Fruit fly (Drosophila melanogaster): ENCODE measurements around the gene CG11555.

Gene CG11555

dm6 chr2L:283071-283482, 9.4 kb downstream of the CG11555 start, which contains the start of gene CG11601 (continued):
- no peak for TF ChIP-seq CG1529 (GFP tag; optimal IDR thresholded peaks at IDR 0.05)
- no peak for TF ChIP-seq h (optimal IDR thresholded peaks at IDR 0.05)
- TF ChIP-seq CG10654 (GFP tag; optimal IDR thresholded peaks at IDR 0.05), result no peak
- TF ChIP-seq NC2α (GFP tag; optimal IDR thresholded peaks at IDR 0.05), result no peak
- no peak for TF ChIP-seq gcm (GFP tag; optimal IDR thresholded peaks at IDR 0.05)
- peak; percentile 98 for TF ChIP-seq CG18764 (GFP tag; optimal IDR thresholded peaks at IDR 0.05)
- no peak for TF ChIP-seq CG15696 (tag; optimal IDR thresholded peaks at IDR 0.05)
- TF ChIP-seq CG7556 (GFP tag; optimal IDR thresholded peaks at IDR 0.05), result no peak
- no peak for TF ChIP-seq CG43689 (GFP tag; IDR thresholded peaks at IDR 0.05)
- TF ChIP-seq ERR (GFP tag; optimal IDR thresholded peaks at IDR 0.05), result no peak
- no peak for TF ChIP-seq Hey (tag; optimal IDR thresholded peaks at IDR 0.05)
- no peak for TF ChIP-seq CG31441 (GFP tag; IDR thresholded peaks at IDR 0.05)
- TF ChIP-seq CG13624 (GFP tag; optimal IDR thresholded peaks at IDR 0.05), result peak; percentile 34
- no peak for TF ChIP-seq BtbVII (GFP tag; optimal IDR thresholded peaks at IDR 0.05)
- TF ChIP-seq Dll (GFP tag; IDR thresholded peaks at IDR 0.05; ENCODE audit: partially characterized antibody), result no peak
- no peak for TF ChIP-seq HmgD (GFP tag; optimal IDR thresholded peaks at IDR 0.05)
- TF ChIP-seq Gsc (GFP tag; IDR thresholded peaks at IDR 0.05), result no peak
- peak; percentile 21; the same call in 1 of the 4 replicates for TF ChIP-seq Gug (GFP tag; IDR thresholded peaks at IDR 0.05)
- no peak for TF ChIP-seq CG6175 (GFP tag; IDR thresholded peaks at IDR 0.05)
- TF ChIP-seq CG17385 (GFP tag; optimal IDR thresholded peaks at IDR 0.05), result no peak
- TF ChIP-seq salm (tag; optimal IDR thresholded peaks at IDR 0.05), result no peak
- TF ChIP-seq CG14667 (GFP tag; IDR thresholded peaks at IDR 0.05), result no peak
- peak; percentile 59 for TF ChIP-seq CG30403 (GFP tag; optimal IDR thresholded peaks at IDR 0.05)
- TF ChIP-seq Ets97D (GFP tag; optimal IDR thresholded peaks at IDR 0.05), result peak; percentile 53
- TF ChIP-seq Usf (GFP tag; optimal IDR thresholded peaks at IDR 0.05), result no peak
- no peak for TF ChIP-seq CG2875 (GFP tag; optimal IDR thresholded peaks at IDR 0.05)
- no peak for TF ChIP-seq CG4328 (GFP tag; optimal IDR thresholded peaks at IDR 0.05)
- TF ChIP-seq CG17361 (GFP tag; IDR thresholded peaks at IDR 0.05), result peak; percentile 59; the same call in 1 of the 3 replicates
- no peak for TF ChIP-seq CG3838 (GFP tag; optimal IDR thresholded peaks at IDR 0.05)
- TF ChIP-seq Bteb2 (GFP tag; optimal IDR thresholded peaks at IDR 0.05), result peak; percentile 14
- TF ChIP-seq fru (optimal IDR thresholded peaks at IDR 0.05), result no peak
- peak; percentile 40 for TF ChIP-seq CG6689 (GFP tag; IDR thresholded peaks at IDR 0.05)
- TF ChIP-seq CG7372 (GFP tag; IDR thresholded peaks at IDR 0.05), result no peak
- TF ChIP-seq ind (GFP tag; optimal IDR thresholded peaks at IDR 0.05), result peak; percentile 18
- TF ChIP-seq da (GFP tag; optimal IDR thresholded peaks at IDR 0.05), result no peak
- peak; percentile 30 for TF ChIP-seq MESR4 (GFP tag; optimal IDR thresholded peaks at IDR 0.05)
- TF ChIP-seq Taf1 (GFP tag; IDR thresholded peaks at IDR 0.05), result no peak
- TF ChIP-seq Fer3 (tag; optimal IDR thresholded peaks at IDR 0.05), result no peak
- TF ChIP-seq Antp (GFP tag; optimal IDR thresholded peaks at IDR 0.05), result no peak
- TF ChIP-seq Drgx (GFP tag; IDR thresholded peaks at IDR 0.05), result no peak
- TF ChIP-seq cato (GFP tag; optimal IDR thresholded peaks at IDR 0.05; ENCODE audit: borderline replicate concordance), result no peak
- TF ChIP-seq CG34224 (GFP tag; IDR thresholded peaks at IDR 0.05; ENCODE audit: partially characterized antibody), result no peak
- no peak for TF ChIP-seq Vsx1 (GFP tag; optimal IDR thresholded peaks at IDR 0.05)
- peak; percentile 42 to 91 for TF ChIP-seq crp (GFP tag; optimal IDR thresholded peaks at IDR 0.05)
- peak; percentile 8 for TF ChIP-seq trem (tag; optimal IDR thresholded peaks at IDR 0.05)
- peak; percentile 6 for TF ChIP-seq Dip3 (GFP tag; optimal IDR thresholded peaks at IDR 0.05)
- peak in 1 of 2 experiments; percentile 9 for TF ChIP-seq Hr51 (GFP tag; optimal IDR thresholded peaks at IDR 0.05)
- TF ChIP-seq Sox102F (GFP tag; optimal IDR thresholded peaks at IDR 0.05), result no peak
- no peak for TF ChIP-seq Sox100B (GFP tag; optimal IDR thresholded peaks at IDR 0.05)
- TF ChIP-seq CG6791 (GFP tag; IDR thresholded peaks at IDR 0.05; ENCODE audit: partially characterized antibody), result no peak
- no peak for TF ChIP-seq seq (GFP tag; IDR thresholded peaks at IDR 0.05)
- TF ChIP-seq CG11560 (tag; IDR thresholded peaks at IDR 0.05), result no peak
